Fruit fly (Drosophila melanogaster): ENCODE data around the gene CG32719.

DNA sequence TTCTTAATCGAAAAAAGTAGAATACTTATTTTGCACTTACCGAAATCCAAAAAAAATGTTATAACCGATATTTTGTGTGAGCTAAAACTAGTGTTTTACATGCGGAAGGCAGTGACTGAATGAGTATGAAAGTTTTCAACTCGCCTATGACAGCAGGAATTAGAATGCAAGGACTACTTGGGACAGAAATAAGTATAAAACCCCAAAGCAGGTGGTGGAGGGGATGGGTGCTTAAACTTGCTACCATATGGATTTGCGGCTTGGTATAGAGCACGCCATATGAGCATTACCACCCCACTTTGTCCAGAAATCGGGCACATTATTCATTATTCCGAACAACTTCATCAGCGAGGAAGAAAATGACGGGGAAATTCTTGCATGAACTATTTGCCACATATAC, 38.2 kb upstream of the CG32719 start, which contains the start of gene CG12689:
- TF ChIP-seq Clk (GFP tag; optimal IDR thresholded peaks at IDR 0.05) (no peak), CG1620 (GFP tag; optimal IDR thresholded peaks at IDR 0.05) (no peak), CG7101 (tag; optimal IDR thresholded peaks at IDR 0.05) (no peak), Hr96 (GFP tag; optimal IDR thresholded peaks at IDR 0.05) (no peak), cnc (optimal IDR thresholded peaks at IDR 0.05) (no peak), pad (GFP tag; optimal IDR thresholded peaks at IDR 0.05) (no peak), tj (GFP tag; optimal IDR thresholded peaks at IDR 0.05) (no peak), kay (GFP tag; ENCODE audit: borderline replicate concordance) (no peak), bab1 (GFP tag; optimal IDR thresholded peaks at IDR 0.05) (no peak), toe (GFP tag; optimal IDR thresholded peaks at IDR 0.05) (no peak)

Data from whole organism, adult.